Worm (Caenorhabditis elegans): ENCODE measurements around the gene srbc-26.

DNA sequence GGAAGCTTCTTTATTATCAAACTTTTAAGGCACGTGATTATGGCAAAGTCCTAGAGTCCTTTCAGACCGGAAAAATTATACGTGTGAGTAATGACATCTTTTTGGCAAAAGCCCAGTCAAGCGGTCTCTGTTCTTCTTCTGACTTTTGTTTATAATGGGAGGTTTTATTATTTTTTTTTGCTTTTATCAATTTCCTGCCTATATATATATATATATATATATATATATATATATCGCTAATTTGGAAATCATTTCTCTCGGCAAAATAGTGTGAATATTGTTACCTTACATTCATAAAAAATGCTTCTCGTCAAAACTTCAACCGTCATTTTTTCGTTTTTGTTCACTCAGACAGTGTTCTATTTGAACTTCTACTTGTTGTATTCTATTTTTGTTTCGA, 46.0 kb downstream of the srbc-26 start, which contains the start of gene srbc-62:
- TF ChIP-seq ceh-28 (tag; optimal IDR thresholded peaks at IDR 0.05) (no peak), snpc-1.2 (GFP tag; IDR thresholded peaks at IDR 0.05) (no peak), lir-3 (tag; optimal IDR thresholded peaks at IDR 0.05) (no peak), vab-7 (GFP tag; IDR thresholded peaks at IDR 0.05) (no peak), lin-13 (GFP tag; optimal IDR thresholded peaks at IDR 0.05) (no peak), ces-1 (GFP tag; optimal IDR thresholded peaks at IDR 0.05) (no peak), skn-1 (tag; optimal IDR thresholded peaks at IDR 0.05) (no peak), saeg-2 (GFP tag; IDR thresholded peaks at IDR 0.05) (no peak), F26F4.8 (GFP tag; conservative IDR thresholded peaks at IDR 0.05) (no peak), pha-4 (GFP tag; IDR thresholded peaks at IDR 0.05) (no peak), pha-4 (tag; optimal IDR thresholded peaks at IDR 0.05) (no peak)

Data from whole organism, L4 larva.